Worm (Caenorhabditis elegans) whole organism, midembryonic: ENCODE results near the gene lys-1.

Experiments used
- T22C8.4 ChIP-seq: fragments of 200-800 bp; sonication (Bioruptor generic); IDR thresholded peaks from 2 replicates; pipeline ENCODE4 v1.3.6; 2022; ENCODE audit warnings: missing genetic modification characterization, missing compliant biosample characterization
- flt-1 ChIP-seq: fragments of 200-800 bp; sonication (Bioruptor generic); IDR thresholded peaks from 2 replicates; pipeline ENCODE4 v1.3.6; 2022; ENCODE audit warnings: missing genetic modification characterization, missing compliant biosample characterization
- klf-2 ChIP-seq: fragments of 200-800 bp; sonication (Bioruptor generic); conservative IDR thresholded peaks from 2 replicates; pipeline ENCODE4 v1.3.6; 2022; ENCODE audit warnings: missing genetic modification reagents, missing genetic modification characterization, missing compliant biosample characterization
- med-1 ChIP-seq: sonication (generic microtip); optimal IDR thresholded peaks from 2 replicates; lab custom pipeline; 2017; ENCODE audit warnings: missing genetic modification characterization, mild to moderate bottlenecking, missing compliant biosample characterization, antibody characterized with exemption, missing genetic modification reagents; ENCODE audit not compliant: insufficient read depth
- ref-1 ChIP-seq: fragments of 200-800 bp; sonication (Bioruptor generic); conservative IDR thresholded peaks from 2 replicates; pipeline ENCODE4 v1.3.6; 2022; ENCODE audit warnings: missing genetic modification reagents, missing genetic modification characterization, missing compliant biosample characterization
- tab-1 ChIP-seq: fragments of 200-800 bp; sonication (Bioruptor generic); IDR thresholded peaks from 2 replicates; pipeline ENCODE4 v1.3.6; 2022; ENCODE audit warnings: missing genetic modification characterization, missing compliant biosample characterization
- ztf-23 ChIP-seq: fragments of 200-800 bp; sonication (Bioruptor generic); IDR thresholded peaks from 2 replicates; pipeline ENCODE4 v1.3.6; 2022; ENCODE audit warnings: missing genetic modification reagents, missing genetic modification characterization, missing compliant biosample characterization
- ztf-29 ChIP-seq: fragments of 200-800 bp; sonication (Bioruptor generic); IDR thresholded peaks from 2 replicates; pipeline ENCODE4 v1.3.6; 2022; ENCODE audit warnings: missing genetic modification reagents, missing genetic modification characterization, missing compliant biosample characterization

- TF ChIP-seq med-1 (GFP tag; lab: Kevin White, UChicago): no peak
- TF ChIP-seq flt-1 (GFP tag; lab: Robert Waterston, UW): no peak
- TF ChIP-seq ztf-23 (GFP tag; lab: Robert Waterston, UW): no peak
- TF ChIP-seq ztf-29: no peak
- TF ChIP-seq T22C8.4: no peak
- no peak for TF ChIP-seq tab-1 (GFP tag; lab: Robert Waterston, UW)
- TF ChIP-seq klf-2 (GFP tag; lab: Robert Waterston, UW): no peak
- TF ChIP-seq ref-1: no peak
These were observed 17.2 kb upstream of the lys-1 start, which contains the start of gene sri-18 for ce11 chrV:10260460-10260859.
